Worm (Caenorhabditis elegans) whole organism, mixed stage, embryonic: ENCODE results near the gene srh-177.

Experiments used
- M03D4.4 ChIP-seq: sonication (generic microtip); optimal IDR thresholded peaks from 2 replicates; lab custom pipeline; 2017; ENCODE audit warnings: mild to moderate bottlenecking, missing genetic modification characterization, missing compliant biosample characterization
- bed-3 ChIP-seq: fragments of 200-800 bp; sonication (Bioruptor generic); optimal IDR thresholded peaks from 3 replicates; lab custom pipeline; 2018; ENCODE audit warnings: mild to moderate bottlenecking, missing genetic modification characterization, moderate library complexity, missing compliant biosample characterization
- blmp-1 ChIP-seq: fragments of 150-350 bp; optimal IDR thresholded peaks from 2 replicates; lab custom pipeline; 2014; ENCODE audit warnings: missing biosample characterization, missing genetic modification characterization
- ceh-39 ChIP-seq: fragments of 150-350 bp; optimal IDR thresholded peaks from 2 replicates; lab custom pipeline; 2014; ENCODE audit warnings: missing biosample characterization, missing genetic modification characterization
- ceh-43 ChIP-seq: fragments of 200-800 bp; sonication (Bioruptor generic); optimal IDR thresholded peaks from 2 replicates; lab custom pipeline; 2018; ENCODE audit warnings: mild to moderate bottlenecking, missing genetic modification characterization, moderate library complexity, missing compliant biosample characterization
- ces-1 ChIP-seq: fragments of 150-350 bp; optimal IDR thresholded peaks from 2 replicates; lab custom pipeline; 2014; ENCODE audit warnings: missing biosample characterization, missing genetic modification reagents, missing genetic modification characterization
- cnd-1 ChIP-seq: fragments of 200-800 bp; sonication (Bioruptor generic); optimal IDR thresholded peaks from 2 replicates; lab custom pipeline; 2018; ENCODE audit warnings: mild to moderate bottlenecking, missing genetic modification characterization, missing compliant biosample characterization
- drap-1 ChIP-seq: fragments of 200-800 bp; sonication (Bioruptor generic); optimal IDR thresholded peaks from 3 replicates; lab custom pipeline; 2018; ENCODE audit warnings: mild to moderate bottlenecking, missing genetic modification characterization, missing compliant biosample characterization
- elt-3 ChIP-seq: fragments of 150-350 bp; optimal IDR thresholded peaks from 2 replicates; lab custom pipeline; 2014; ENCODE audit warnings: missing biosample characterization, missing genetic modification characterization
- flh-1 ChIP-seq: fragments of 200-800 bp; sonication (Bioruptor generic); optimal IDR thresholded peaks from 2 replicates; lab custom pipeline; 2018; ENCODE audit warnings: mild to moderate bottlenecking, missing genetic modification characterization, moderate library complexity, missing compliant biosample characterization
- ham-2 ChIP-seq: fragments of 200-800 bp; sonication (Bioruptor generic); optimal IDR thresholded peaks from 2 replicates; lab custom pipeline; 2018; ENCODE audit warnings: mild to moderate bottlenecking, missing genetic modification characterization, missing compliant biosample characterization
- hlh-1 ChIP-seq: fragments of 150-350 bp; optimal IDR thresholded peaks from 2 replicates; lab custom pipeline; 2014; ENCODE audit warnings: missing biosample characterization, missing genetic modification reagents, missing genetic modification characterization
- lin-13 ChIP-seq: fragments of 150-350 bp; optimal IDR thresholded peaks from 2 replicates; lab custom pipeline; 2014; ENCODE audit warnings: missing biosample characterization, missing genetic modification characterization
- lin-32 ChIP-seq: fragments of 200-800 bp; sonication (Bioruptor generic); optimal IDR thresholded peaks from 2 replicates; lab custom pipeline; 2018; ENCODE audit warnings: mild to moderate bottlenecking, missing genetic modification characterization, missing compliant biosample characterization
- lsy-2 ChIP-seq: fragments of 150-350 bp; optimal IDR thresholded peaks from 2 replicates; lab custom pipeline; 2014; ENCODE audit warnings: missing biosample characterization, missing genetic modification characterization
- mab-5 ChIP-seq: fragments of 150-350 bp; optimal IDR thresholded peaks from 2 replicates; lab custom pipeline; 2014; ENCODE audit warnings: missing biosample characterization, missing genetic modification characterization
- mep-1 ChIP-seq: fragments of 150-350 bp; optimal IDR thresholded peaks from 2 replicates; lab custom pipeline; 2017; ENCODE audit warnings: missing biosample characterization, missing genetic modification reagents, missing genetic modification characterization, inconsistent platforms
- mls-2 ChIP-seq: sonication (generic microtip); optimal IDR thresholded peaks from 2 replicates; lab custom pipeline; 2016; ENCODE audit warnings: mild to moderate bottlenecking, missing genetic modification characterization, moderate library complexity, missing compliant biosample characterization
- nhr-12 ChIP-seq: fragments of 150-350 bp; optimal IDR thresholded peaks from 2 replicates; lab custom pipeline; 2014; ENCODE audit warnings: missing biosample characterization, missing genetic modification characterization
- nhr-2 ChIP-seq: fragments of 150-350 bp; optimal IDR thresholded peaks from 2 replicates; lab custom pipeline; 2014; ENCODE audit warnings: missing biosample characterization, missing genetic modification characterization
- nhr-237 ChIP-seq: fragments of 150-350 bp; optimal IDR thresholded peaks from 2 replicates; lab custom pipeline; 2014; ENCODE audit warnings: missing biosample characterization, missing genetic modification characterization
- pha-4 ChIP-seq: fragments of 150-350 bp; optimal IDR thresholded peaks from 2 replicates; lab custom pipeline; 2018; ENCODE audit warnings: missing biosample characterization, missing genetic modification reagents, missing genetic modification characterization
- sem-2 ChIP-seq: fragments of 200-800 bp; sonication (Bioruptor generic); optimal IDR thresholded peaks from 2 replicates; lab custom pipeline; 2018; ENCODE audit warnings: mild to moderate bottlenecking, missing genetic modification characterization, missing compliant biosample characterization
- snpc-4 ChIP-seq: fragments of 150-350 bp; optimal IDR thresholded peaks from 2 replicates; lab custom pipeline; 2014; ENCODE audit warnings: missing biosample characterization, missing genetic modification characterization
- sptf-1 ChIP-seq: sonication (generic microtip); optimal IDR thresholded peaks from 2 replicates; lab custom pipeline; 2017; ENCODE audit warnings: mild to moderate bottlenecking, missing genetic modification characterization, moderate library complexity, missing compliant biosample characterization
- tbx-8 ChIP-seq: fragments of 200-800 bp; sonication (Bioruptor generic); optimal IDR thresholded peaks from 2 replicates; lab custom pipeline; 2018; ENCODE audit warnings: mild to moderate bottlenecking, missing genetic modification characterization, moderate library complexity, missing compliant biosample characterization
- unc-120 ChIP-seq: sonication (generic microtip); optimal IDR thresholded peaks from 2 replicates; lab custom pipeline; 2017; ENCODE audit warnings: missing genetic modification characterization, missing compliant biosample characterization; ENCODE audit not compliant: poor library complexity, severe bottlenecking
- unc-39 ChIP-seq: fragments of 150-350 bp; optimal IDR thresholded peaks from 2 replicates; lab custom pipeline; 2014; ENCODE audit warnings: missing biosample characterization, missing genetic modification characterization
- unc-62 ChIP-seq: fragments of 150-350 bp; optimal IDR thresholded peaks from 2 replicates; lab custom pipeline; 2014; ENCODE audit warnings: missing biosample characterization, missing genetic modification reagents, missing genetic modification characterization
- ztf-11 ChIP-seq: fragments of 150-350 bp; optimal IDR thresholded peaks from 2 replicates; lab custom pipeline; 2014; ENCODE audit warnings: missing biosample characterization, missing genetic modification characterization

Gene srh-177

ce11 chrV:20413936-20414335, 44.9 kb upstream of the srh-177 start:
- TF ChIP-seq nhr-12 (tag; lab: Kevin White, UChicago) (no peak), bed-3 (GFP tag; lab: Kevin White, UChicago) (no peak), ceh-39 (tag; lab: Kevin White, UChicago) (no peak), flh-1 (GFP tag; lab: Kevin White, UChicago) (no peak), unc-62 (GFP tag; lab: Kevin White, UChicago) (no peak), nhr-237 (tag; lab: Kevin White, UChicago) (no peak), lin-13 (tag; lab: Kevin White, UChicago) (no peak), sem-2 (GFP tag; lab: Kevin White, UChicago) (no peak)
- TF ChIP-seq, all 35 proteins: peak for 0

- TF ChIP-seq pha-4 (tag; lab: Kevin White, UChicago), result no peak
- no peak for TF ChIP-seq drap-1 (GFP tag; lab: Kevin White, UChicago)
- no peak for TF ChIP-seq flh-1 (GFP tag; lab: Kevin White, UChicago)
- no peak for TF ChIP-seq sem-2 (GFP tag; lab: Kevin White, UChicago)
- no peak for TF ChIP-seq unc-39 (tag; lab: Kevin White, UChicago)
- no peak for TF ChIP-seq cnd-1
- no peak for TF ChIP-seq ceh-39 (tag; lab: Kevin White, UChicago)
- TF ChIP-seq mep-1 (tag; lab: Kevin White, UChicago), result no peak
- TF ChIP-seq lin-32 (GFP tag; lab: Kevin White, UChicago), result no peak
- TF ChIP-seq ztf-11 (tag; lab: Kevin White, UChicago), result no peak
- TF ChIP-seq bed-3 (GFP tag; lab: Kevin White, UChicago), result no peak
- TF ChIP-seq, all 35 proteins: peak for 0
These were observed 44.4 kb upstream of the srh-177 start for ce11 chrV:20413426-20413825.

ce11 chrV:20412225-20412624, 43.2 kb upstream of the srh-177 start:
- no peak for TF ChIP-seq snpc-4 (tag; lab: Kevin White, UChicago)
- TF ChIP-seq ham-2 (GFP tag; lab: Kevin White, UChicago), result no peak
- no peak for TF ChIP-seq nhr-2 (tag; lab: Kevin White, UChicago)
- no peak for TF ChIP-seq elt-3 (tag; lab: Kevin White, UChicago)
- TF ChIP-seq lsy-2 (tag; lab: Kevin White, UChicago), result no peak
- TF ChIP-seq mep-1 (tag; lab: Kevin White, UChicago), result no peak
- TF ChIP-seq nhr-237 (tag; lab: Kevin White, UChicago), result no peak
- TF ChIP-seq ceh-43 (GFP tag; lab: Kevin White, UChicago), result no peak
- TF ChIP-seq drap-1 (GFP tag; lab: Kevin White, UChicago), result no peak
- TF ChIP-seq ces-1 (GFP tag; lab: Kevin White, UChicago), result no peak
- TF ChIP-seq unc-120, result no peak
- TF ChIP-seq bed-3 (GFP tag; lab: Kevin White, UChicago), result no peak

- TF ChIP-seq tbx-8 (GFP tag; lab: Kevin White, UChicago), result no peak
- TF ChIP-seq mab-5 (tag; lab: Kevin White, UChicago), result no peak
- TF ChIP-seq nhr-237 (tag; lab: Kevin White, UChicago), result no peak
- TF ChIP-seq flh-1 (GFP tag; lab: Kevin White, UChicago), result no peak
- TF ChIP-seq lsy-2 (tag; lab: Kevin White, UChicago), result no peak
- no peak for TF ChIP-seq pha-4 (tag; lab: Kevin White, UChicago)
- TF ChIP-seq lin-32 (GFP tag; lab: Kevin White, UChicago), result no peak
- TF ChIP-seq, all 35 proteins: peak for 0
These were observed 42.6 kb upstream of the srh-177 start, which contains the start of gene F53H2.3 for ce11 chrV:20411659-20412058. TSS of gene F53H2.3 (minus strand) at chrV:20411759.

ce11 chrV:20410285-20410684, 41.2 kb upstream of the srh-177 start:
- TF ChIP-seq lin-32 (GFP tag; lab: Kevin White, UChicago), result peak; percentile 13
- TF ChIP-seq drap-1 (GFP tag; lab: Kevin White, UChicago), result peak; percentile 64
- no peak for TF ChIP-seq ztf-11 (tag; lab: Kevin White, UChicago)
- TF ChIP-seq ham-2 (GFP tag; lab: Kevin White, UChicago), result peak; percentile 16
- TF ChIP-seq hlh-1 (tag; lab: Kevin White, UChicago), result no peak
- no peak for TF ChIP-seq ceh-43 (GFP tag; lab: Kevin White, UChicago)
- no peak for TF ChIP-seq blmp-1 (tag; lab: Kevin White, UChicago)
- peak; percentile 52 for TF ChIP-seq mls-2 (tag; lab: Kevin White, UChicago)
- TF ChIP-seq mab-5 (tag; lab: Kevin White, UChicago), result no peak
- peak; percentile 26 for TF ChIP-seq nhr-2 (tag; lab: Kevin White, UChicago)
- TF ChIP-seq sptf-1, result peak; percentile 11
- TF ChIP-seq M03D4.4, result no peak
